Worm (Caenorhabditis elegans) whole organism, L1 larva: ENCODE results near the gene fut-1.
A peak's percentile ranks its signal among the peaks of the same experiment; 100 is the strongest.

Experiments
- C16A3.4 ChIP-seq: fragments of 150-350 bp; optimal IDR thresholded peaks from 2 replicates; lab custom pipeline; 2014; ENCODE audit warnings: missing biosample characterization, missing genetic modification characterization
- elt-3 ChIP-seq, 6 experiments: fragments of 150-350 bp in 1 of 6; sonication (generic microtip); optimal IDR thresholded peaks; 2 replicates each; lab custom pipeline; 2017 to 2018; ENCODE audit warnings: missing biosample characterization in 6 of 6, missing genetic modification characterization in 6 of 6, inconsistent platforms in 1 of 6
- ets-5 ChIP-seq: fragments of 200-800 bp; sonication (Bioruptor generic); IDR thresholded peaks from 2 replicates; pipeline ENCODE4 v1.3.6; 2022; ENCODE audit warnings: missing genetic modification characterization, missing compliant biosample characterization
- fkh-10 ChIP-seq: sonication (generic microtip); optimal IDR thresholded peaks from 2 replicates; lab custom pipeline; 2017; ENCODE audit warnings: missing biosample characterization, missing genetic modification reagents, missing genetic modification characterization
- hpl-2 ChIP-seq: fragments of 150-350 bp; optimal IDR thresholded peaks from 2 replicates; lab custom pipeline; 2014; ENCODE audit warnings: missing biosample characterization, missing genetic modification reagents, missing genetic modification characterization
- nhr-47 ChIP-seq: sonication (generic microtip); optimal IDR thresholded peaks from 2 replicates; lab custom pipeline; 2016; ENCODE audit warnings: mild to moderate bottlenecking, missing genetic modification characterization, moderate library complexity, missing compliant biosample characterization
- rnt-1 ChIP-seq: sonication (generic microtip); optimal IDR thresholded peaks from 2 replicates; lab custom pipeline; 2016; ENCODE audit warnings: mild to moderate bottlenecking, missing genetic modification characterization, moderate library complexity, missing compliant biosample characterization
- snpc-4 ChIP-seq: fragments of 150-350 bp; optimal IDR thresholded peaks from 2 replicates; lab custom pipeline; 2014; ENCODE audit warnings: missing biosample characterization, missing genetic modification characterization
- sup-37 ChIP-seq: fragments of 200-800 bp; sonication (Bioruptor generic); optimal IDR thresholded peaks from 2 replicates; lab custom pipeline; 2018; ENCODE audit warnings: mild to moderate bottlenecking, missing genetic modification characterization, missing compliant biosample characterization

- TF ChIP-seq elt-3 (tag; optimal IDR thresholded peaks at IDR 0.05; lab: Kevin White, UChicago) (no peak), nhr-47 (tag; lab: Kevin White, UChicago) (no peak), rnt-1 (peak; percentile 78), snpc-4 (no peak), fkh-10 (GFP tag; lab: Kevin White, UChicago) (no peak), hpl-2 (no peak), ets-5 (GFP tag; lab: Robert Waterston, UW) (no peak), C16A3.4 (tag; lab: Kevin White, UChicago) (no peak), sup-37 (GFP tag; lab: Kevin White, UChicago) (no peak)
Observed at ce11 chrII:8707024-8707423, 52.4 kb downstream of the fut-1 start, which contains the start of gene cup-16.
